Worm (Caenorhabditis elegans): ENCODE results near the gene C08F8.3.
A peak's percentile ranks its signal among the peaks of the same experiment; 100 is the strongest.

DNA sequence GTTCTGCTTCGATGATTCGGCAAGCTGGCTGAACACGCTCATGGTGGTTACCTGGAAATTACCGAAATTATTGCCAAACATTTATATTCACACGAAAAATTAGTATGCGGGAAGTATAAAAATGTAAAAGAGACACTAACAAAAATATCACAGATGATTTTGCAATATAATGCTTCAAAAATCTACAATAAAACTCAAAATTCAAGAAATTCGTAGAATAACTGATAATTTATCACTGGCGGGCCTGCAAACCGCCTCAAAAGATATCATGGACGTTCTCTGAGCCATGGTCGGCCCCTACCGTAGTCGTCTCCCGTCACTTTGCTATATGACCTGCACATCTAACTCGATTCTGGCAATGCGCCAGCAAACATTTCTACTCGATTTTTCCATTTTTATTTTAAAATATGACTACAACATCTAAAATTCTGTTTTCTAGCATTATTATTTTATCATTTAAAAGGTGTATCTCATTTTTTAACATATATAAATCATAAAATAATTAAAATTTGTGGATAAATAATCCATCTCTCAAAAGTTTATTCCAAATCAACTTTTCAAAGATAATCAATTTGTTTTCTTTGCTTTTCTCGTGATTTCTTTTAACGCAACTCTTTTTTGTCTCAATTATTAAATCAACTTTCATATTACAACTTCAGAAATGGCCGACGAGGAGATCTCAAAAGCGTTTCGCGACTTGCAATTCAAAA lies 5.2 kb upstream of the C08F8.3 start, which contains the start of the genes F01G4.6 and pfd-1:
- TF ChIP-seq ets-5 (GFP tag; IDR thresholded peaks at IDR 0.05) (no peak), ceh-82 (tag; optimal IDR thresholded peaks at IDR 0.05) (peak; percentile 95 to 97 (median 97)), tbx-2 (tag; optimal IDR thresholded peaks at IDR 0.05) (peak; percentile 93), unc-130 (tag; optimal IDR thresholded peaks at IDR 0.05) (peak; percentile 99), dsc-1 (tag; optimal IDR thresholded peaks at IDR 0.05) (peak; percentile 98), isw-1 (GFP tag; IDR thresholded peaks at IDR 0.05) (peak; percentile 95), sptf-1 (tag; optimal IDR thresholded peaks at IDR 0.05) (no peak), nhr-77 (tag; optimal IDR thresholded peaks at IDR 0.05) (peak; percentile 92), lin-13 (GFP tag; optimal IDR thresholded peaks at IDR 0.05) (peak; percentile 93)

All from whole organism, L1 larva.